Fruit fly (Drosophila melanogaster): ENCODE measurements around the gene CG14543.
A peak's percentile ranks its signal among the peaks of the same experiment; 100 is the strongest.

The CG14543 gene

DNA sequence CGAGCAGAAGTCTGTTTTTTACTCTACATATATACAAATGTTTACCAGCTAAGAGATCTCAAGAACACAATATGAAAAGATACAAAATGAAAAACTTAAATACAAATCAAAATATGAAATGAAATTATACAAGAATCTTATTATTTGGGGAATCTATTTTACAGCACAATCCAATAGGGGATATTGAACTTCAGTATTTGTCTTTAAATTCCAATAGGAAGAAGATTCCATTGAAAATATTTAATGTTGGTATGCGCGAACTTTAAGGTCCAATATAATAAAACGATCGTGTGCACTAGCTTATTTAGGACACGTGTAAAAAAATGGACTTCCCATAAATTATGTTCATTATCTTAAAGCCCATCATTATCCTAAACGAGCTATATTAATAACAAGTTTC, 18.5 kb upstream of the CG14543 start:
- TF ChIP-seq EcR (GFP tag; optimal IDR thresholded peaks at IDR 0.05) (no peak), CG13204 (GFP tag; optimal IDR thresholded peaks at IDR 0.05) (no peak), rn (GFP tag; IDR thresholded peaks at IDR 0.05) (no peak), CG34367 (tag; optimal IDR thresholded peaks at IDR 0.05) (no peak), CG12605 (GFP tag; IDR thresholded peaks at IDR 0.05) (no peak), Pif1A (GFP tag; optimal IDR thresholded peaks at IDR 0.05) (no peak), CG14655 (GFP tag; optimal IDR thresholded peaks at IDR 0.05) (no peak), CG15710 (tag; optimal IDR thresholded peaks at IDR 0.05) (no peak), D1 (tag; optimal IDR thresholded peaks at IDR 0.05) (no peak), CG8301 (tag; optimal IDR thresholded peaks at IDR 0.05) (no peak)

DNA sequence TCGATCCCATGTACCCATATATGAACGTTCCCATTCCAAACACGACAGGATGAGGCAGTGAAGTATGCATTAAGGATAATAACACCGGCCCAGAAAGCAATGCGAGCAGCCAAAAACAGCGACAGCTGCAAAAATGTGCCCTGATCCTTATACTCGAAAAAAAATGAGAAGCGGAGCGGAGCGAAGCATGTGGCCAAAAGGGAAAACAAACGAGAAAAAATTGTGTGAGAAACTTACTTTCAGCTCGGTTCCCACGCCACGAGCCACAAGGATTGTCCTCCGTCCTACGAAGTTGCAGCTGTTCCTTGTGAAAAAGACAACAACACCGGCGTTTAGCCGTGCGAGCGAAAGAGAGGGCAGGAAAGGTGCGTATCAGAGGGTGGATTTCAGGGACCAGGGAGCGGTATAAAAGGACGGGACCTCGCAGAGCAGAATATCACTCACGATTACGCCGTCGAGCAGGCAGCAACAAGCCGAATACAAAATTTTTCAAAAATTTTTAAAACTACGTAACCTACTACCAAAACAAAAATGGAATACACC, 16.6 kb upstream of the CG14543 start:
- TF ChIP-seq gl (tag; optimal IDR thresholded peaks at IDR 0.05): no peak
- TF ChIP-seq CG8159 (tag; optimal IDR thresholded peaks at IDR 0.05): no peak
- TF ChIP-seq CG17806 (tag; optimal IDR thresholded peaks at IDR 0.05): no peak
- TF ChIP-seq Snoo (tag; optimal IDR thresholded peaks at IDR 0.05): no peak
- no peak for TF ChIP-seq Pif1A (GFP tag; optimal IDR thresholded peaks at IDR 0.05)
- TF ChIP-seq CG13204 (GFP tag; optimal IDR thresholded peaks at IDR 0.05): no peak
- TF ChIP-seq CG14655 (GFP tag; optimal IDR thresholded peaks at IDR 0.05): no peak
- no peak for TF ChIP-seq CG15710 (tag; optimal IDR thresholded peaks at IDR 0.05)
- no peak for TF ChIP-seq CG10348 (GFP tag; IDR thresholded peaks at IDR 0.05)

DNA sequence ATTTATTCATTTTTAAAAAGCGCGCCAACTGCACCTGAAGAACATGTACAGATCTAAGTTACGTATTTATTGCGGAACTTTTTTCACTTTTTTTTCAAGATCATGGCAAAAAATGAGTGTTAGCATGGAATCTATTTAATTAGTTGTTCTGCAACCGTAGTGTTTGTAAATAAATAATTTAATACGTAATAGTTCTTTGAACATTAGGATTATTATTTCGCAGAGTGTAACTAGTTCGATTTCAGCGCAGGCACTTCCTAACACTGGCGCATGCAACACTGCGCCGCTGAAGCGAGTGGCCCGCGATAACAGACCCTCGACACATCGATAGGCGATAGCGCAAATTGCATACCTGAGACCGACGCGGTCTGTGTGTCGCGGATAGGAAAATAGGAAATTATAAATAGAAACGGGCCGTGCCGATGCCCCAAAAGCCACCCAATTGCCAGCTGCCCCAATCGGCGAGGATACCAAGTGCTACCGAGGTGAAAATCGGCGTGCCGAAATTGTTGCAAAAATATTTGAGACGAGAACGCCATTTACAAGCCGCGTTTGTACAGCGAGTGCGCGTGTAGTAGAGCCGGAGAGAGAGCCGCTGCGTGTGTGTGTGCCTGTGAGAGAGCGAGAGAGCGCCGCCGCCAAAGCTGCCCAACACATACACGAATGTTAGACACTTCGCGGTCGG, 14.9 kb upstream of the CG14543 start, which contains the start of gene gro:
gro (plus strand) TSS at position 320 of the 685 bp plus-strand sequence.
- TF ChIP-seq CG32121 (GFP tag; IDR thresholded peaks at IDR 0.05) (peak; percentile 51; the same call in 1 of the 2 replicates), CG15710 (tag; optimal IDR thresholded peaks at IDR 0.05) (peak; percentile 38), EcR (GFP tag; optimal IDR thresholded peaks at IDR 0.05) (no peak), CG9948 (tag; optimal IDR thresholded peaks at IDR 0.05) (peak; percentile 40), Pif1A (GFP tag; optimal IDR thresholded peaks at IDR 0.05) (peak; percentile 66), rn (GFP tag; IDR thresholded peaks at IDR 0.05) (peak; percentile 70), D1 (tag; optimal IDR thresholded peaks at IDR 0.05) (peak; percentile 57), CG34367 (tag; optimal IDR thresholded peaks at IDR 0.05) (no peak), fd96Ca (GFP tag; IDR thresholded peaks at IDR 0.05) (peak; percentile 47), Pif1B (GFP tag; optimal IDR thresholded peaks at IDR 0.05) (no peak), CG8159 (tag; optimal IDR thresholded peaks at IDR 0.05) (peak; percentile 38), Snoo (tag; optimal IDR thresholded peaks at IDR 0.05) (peak; percentile 17), CG8301 (tag; optimal IDR thresholded peaks at IDR 0.05) (peak; percentile 13), Ets98B (GFP tag; IDR thresholded peaks at IDR 0.05) (peak; percentile 55), CG12605 (GFP tag; IDR thresholded peaks at IDR 0.05) (no peak), CG14655 (GFP tag; optimal IDR thresholded peaks at IDR 0.05) (peak; percentile 36), CG4496 (GFP tag; IDR thresholded peaks at IDR 0.05) (peak; percentile 75), CG17806 (tag; optimal IDR thresholded peaks at IDR 0.05) (peak; percentile 51)

DNA sequence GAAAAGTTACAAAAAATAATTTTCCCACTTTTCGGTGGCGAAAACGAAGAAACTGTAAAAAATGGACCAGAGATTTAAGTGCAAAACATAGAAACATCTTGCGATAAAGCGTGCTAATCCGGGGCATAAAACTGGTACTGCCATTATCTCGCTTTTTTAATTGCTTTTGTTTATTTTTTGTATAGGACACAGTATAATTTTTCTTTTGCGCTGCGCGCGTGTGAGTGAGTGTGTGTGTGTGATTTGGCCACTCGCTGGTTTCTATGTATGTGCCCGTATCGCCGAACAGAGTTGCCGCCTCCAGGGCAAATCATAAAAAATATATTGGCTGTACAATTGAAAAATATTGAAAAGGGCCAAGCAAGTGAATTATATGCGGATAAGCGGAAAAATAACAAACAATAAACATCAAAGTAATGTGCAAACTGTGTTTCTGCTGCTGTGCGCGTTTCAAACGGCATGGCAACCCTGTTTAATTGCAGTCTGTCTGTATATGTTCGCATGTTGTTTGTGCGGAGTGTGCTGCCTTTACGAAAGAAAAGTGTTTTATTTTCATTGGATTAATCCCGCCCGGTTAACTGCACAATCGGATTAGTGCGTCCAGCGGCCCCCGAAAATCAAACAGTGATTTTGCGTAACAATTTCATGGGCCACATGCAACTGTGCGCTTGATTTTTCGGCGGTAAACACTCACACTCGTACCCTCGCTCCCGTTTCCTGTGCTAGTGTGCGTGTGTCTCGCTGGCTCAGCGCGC, 14.1 kb upstream of the CG14543 start:
- TF ChIP-seq CG12605 (GFP tag; IDR thresholded peaks at IDR 0.05) (peak; percentile 96), Pif1B (GFP tag; optimal IDR thresholded peaks at IDR 0.05) (peak; percentile 94), Ets98B (GFP tag; IDR thresholded peaks at IDR 0.05) (peak; percentile 99), D1 (tag; optimal IDR thresholded peaks at IDR 0.05) (peak; percentile 59), CG13204 (GFP tag; optimal IDR thresholded peaks at IDR 0.05) (peak; percentile 77), CG9948 (tag; optimal IDR thresholded peaks at IDR 0.05) (peak; percentile 95), fd96Ca (GFP tag; IDR thresholded peaks at IDR 0.05) (peak; percentile 99), CG8301 (tag; optimal IDR thresholded peaks at IDR 0.05) (peak; percentile 96), rn (GFP tag; IDR thresholded peaks at IDR 0.05) (peak; percentile 97), gl (tag; optimal IDR thresholded peaks at IDR 0.05) (peak; percentile 84), Snoo (tag; optimal IDR thresholded peaks at IDR 0.05) (peak; percentile 95), CG14655 (GFP tag; optimal IDR thresholded peaks at IDR 0.05) (peak; percentile 97), CG8159 (tag; optimal IDR thresholded peaks at IDR 0.05) (peak; percentile 93), CG4496 (GFP tag; IDR thresholded peaks at IDR 0.05) (peak; percentile 99), Pif1A (GFP tag; optimal IDR thresholded peaks at IDR 0.05) (peak; percentile 98), EcR (GFP tag; optimal IDR thresholded peaks at IDR 0.05) (peak; percentile 17), CG10348 (GFP tag; IDR thresholded peaks at IDR 0.05) (peak; percentile 91), CG17806 (tag; optimal IDR thresholded peaks at IDR 0.05) (peak; percentile 95), CG15710 (tag; optimal IDR thresholded peaks at IDR 0.05) (peak; percentile 94), CG34367 (tag; optimal IDR thresholded peaks at IDR 0.05) (peak; percentile 93), CG32121 (GFP tag; IDR thresholded peaks at IDR 0.05) (peak; percentile 98)

DNA sequence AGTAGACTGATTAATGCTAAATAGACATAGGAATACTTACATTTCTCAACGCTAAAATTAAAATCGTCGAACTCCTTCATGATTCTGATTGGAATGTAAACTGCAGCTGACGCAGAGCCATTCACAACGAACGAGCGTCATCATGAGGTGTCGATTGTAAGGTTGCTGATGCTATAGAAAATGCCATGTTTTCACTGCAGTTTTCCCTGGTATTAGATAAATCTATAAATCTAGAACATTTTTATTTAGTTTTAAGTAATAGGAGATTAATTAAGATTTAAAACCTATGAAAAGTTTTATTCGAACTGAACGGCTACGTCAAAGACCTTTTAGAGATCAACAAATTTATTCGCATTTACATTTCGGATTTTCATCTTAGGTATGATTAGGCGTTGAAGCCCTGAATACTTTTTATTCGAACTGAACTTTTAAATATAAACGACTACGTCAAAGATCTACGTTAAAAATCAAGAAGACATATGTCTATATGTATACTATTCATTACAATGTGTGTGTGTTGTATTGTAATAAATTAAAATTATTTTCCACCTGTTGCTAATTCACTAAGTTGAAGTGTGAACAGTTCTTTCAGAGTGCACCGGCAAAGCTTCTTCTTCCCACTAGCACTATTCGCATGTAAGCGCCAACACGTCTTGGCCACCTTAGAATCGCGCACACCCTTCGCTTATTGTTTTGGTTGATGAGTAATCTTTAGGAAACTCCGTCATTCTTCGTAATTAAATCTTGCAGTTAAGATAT, 4.1 kb upstream of the CG14543 start, which contains the start of the genes Exo84 and Vps2:
Exo84 (minus strand) TSS at position 108 of the 759 bp plus-strand sequence.
Vps2 (plus strand) TSS at position 672 of the 759 bp plus-strand sequence.
- TF ChIP-seq CG9948 (tag; optimal IDR thresholded peaks at IDR 0.05): peak; percentile 47
- TF ChIP-seq Ets98B (GFP tag; IDR thresholded peaks at IDR 0.05): no peak
- no peak for TF ChIP-seq CG13204 (GFP tag; optimal IDR thresholded peaks at IDR 0.05)
- no peak for TF ChIP-seq D1 (tag; optimal IDR thresholded peaks at IDR 0.05)
- no peak for TF ChIP-seq Pif1A (GFP tag; optimal IDR thresholded peaks at IDR 0.05)
- TF ChIP-seq Snoo (tag; optimal IDR thresholded peaks at IDR 0.05): peak; percentile 7
- TF ChIP-seq CG8301 (tag; optimal IDR thresholded peaks at IDR 0.05): no peak
- no peak for TF ChIP-seq CG4496 (GFP tag; IDR thresholded peaks at IDR 0.05)
- TF ChIP-seq CG17806 (tag; optimal IDR thresholded peaks at IDR 0.05): peak; percentile 24
- no peak for TF ChIP-seq CG12605 (GFP tag; IDR thresholded peaks at IDR 0.05)
- 0 out of 2 replicates have a peak, but pooled peaks have one; percentile 27 for TF ChIP-seq CG10348 (GFP tag; IDR thresholded peaks at IDR 0.05)
- TF ChIP-seq EcR (GFP tag; optimal IDR thresholded peaks at IDR 0.05): no peak
- TF ChIP-seq Pif1B (GFP tag; optimal IDR thresholded peaks at IDR 0.05): no peak
- TF ChIP-seq CG32121 (GFP tag; IDR thresholded peaks at IDR 0.05): no peak
- TF ChIP-seq fd96Ca (GFP tag; IDR thresholded peaks at IDR 0.05): no peak
- peak; percentile 26 for TF ChIP-seq CG34367 (tag; optimal IDR thresholded peaks at IDR 0.05)
- no peak for TF ChIP-seq CG14655 (GFP tag; optimal IDR thresholded peaks at IDR 0.05)
- TF ChIP-seq CG15710 (tag; optimal IDR thresholded peaks at IDR 0.05): peak; percentile 53
- TF ChIP-seq CG8159 (tag; optimal IDR thresholded peaks at IDR 0.05): no peak
- TF ChIP-seq rn (GFP tag; IDR thresholded peaks at IDR 0.05): no peak

Data from whole organism, pupa.